3 fruit fly cellular contexts compared by ENCODE assay signal in the genomic region with DNA sequence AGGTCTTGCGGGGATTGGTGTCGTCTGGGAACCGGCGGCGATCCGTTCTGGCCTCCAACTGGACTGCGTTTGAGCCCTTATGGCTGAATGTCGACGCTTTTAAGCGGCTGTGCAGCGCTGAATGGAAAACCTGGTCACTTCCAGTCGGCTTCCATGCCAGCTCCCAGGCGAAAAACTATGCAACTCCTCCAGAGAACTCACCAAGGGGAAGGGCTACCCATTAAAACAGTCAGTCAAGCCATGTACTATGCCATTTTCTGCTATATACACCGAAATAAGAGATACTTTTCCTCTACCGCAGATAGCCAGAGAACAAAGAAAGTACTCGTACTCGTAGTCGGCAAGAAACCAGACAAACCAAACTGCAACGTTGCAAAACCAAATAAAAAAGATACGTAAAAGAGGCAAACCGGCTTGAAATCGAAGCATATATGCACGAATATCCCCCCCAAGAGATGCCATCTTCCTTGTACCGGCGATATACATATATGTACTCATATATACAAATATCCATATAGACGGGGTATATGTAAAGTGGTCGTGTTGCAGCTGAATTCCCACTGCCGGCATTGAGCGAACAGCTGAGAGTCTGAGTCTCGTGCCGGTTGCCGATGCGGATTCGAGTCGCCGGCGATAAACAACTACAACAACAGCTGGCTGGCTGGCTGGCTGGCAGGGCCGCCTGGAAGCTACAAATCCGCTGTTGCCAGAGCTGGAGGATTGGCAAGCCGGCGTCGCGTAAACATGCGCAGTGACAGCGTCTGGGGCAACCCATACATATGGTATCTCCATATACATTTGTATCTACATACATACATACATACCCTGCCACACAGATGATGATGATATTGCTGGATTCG.
TF ChIP-seq lines count a peak whose summit lies in the region.

Hsp67Ba (minus strand) TSS at position 51 of the 860 bp plus-strand sequence.

TF ChIP-seq in whole organism, embryonic, 481 proteins besides CTCF, POLR2A, EP300 and RAD21 (continued from another document):
- TF ChIP-seq Bteb2 (GFP tag; optimal IDR thresholded peaks at IDR 0.05; lab: Kevin White, UChicago) (no peak), corto (GFP tag; optimal IDR thresholded peaks at IDR 0.05; lab: Kevin White, UChicago) (peak; percentile 47)

TF ChIP-seq in whole organism, prepupa, 60 proteins besides CTCF, POLR2A, EP300 and RAD21 (continued from another document):
- TF ChIP-seq CG15336 (GFP tag; IDR thresholded peaks at IDR 0.05; lab: Robert Waterston, UW) (0 out of 2 replicates have a peak, but pooled peaks have one; percentile 7), CG6276 (GFP tag; optimal IDR thresholded peaks at IDR 0.05; lab: Kevin White, UChicago) (no peak), cyc (GFP tag; optimal IDR thresholded peaks at IDR 0.05; lab: Kevin White, UChicago) (no peak), Sox15 (GFP tag; optimal IDR thresholded peaks at IDR 0.05; lab: Kevin White, UChicago) (no peak), CG11294 (GFP tag; IDR thresholded peaks at IDR 0.05; lab: Robert Waterston, UW) (no peak), CG11762 (GFP tag; optimal IDR thresholded peaks at IDR 0.05; lab: Kevin White, UChicago; ENCODE audit: insufficient read depth) (no peak), spab (GFP tag; optimal IDR thresholded peaks at IDR 0.05; lab: Kevin White, UChicago) (no peak), fkh (GFP tag; optimal IDR thresholded peaks at IDR 0.05; lab: Kevin White, UChicago) (no peak), eg (GFP tag; IDR thresholded peaks at IDR 0.05; lab: Robert Waterston, UW) (0 out of 3 replicates have a peak, but pooled peaks have one; percentile 25), Hr39 (GFP tag; optimal IDR thresholded peaks at IDR 0.05; lab: Kevin White, UChicago) (no peak), ss (GFP tag; optimal IDR thresholded peaks at IDR 0.05; lab: Kevin White, UChicago) (peak; percentile 5 to 47), CG8632 (GFP tag; optimal IDR thresholded peaks at IDR 0.05; lab: Kevin White, UChicago) (no peak), CG8119 (GFP tag; IDR thresholded peaks at IDR 0.05; lab: Robert Waterston, UW) (0 out of 3 replicates have a peak, but pooled peaks have one; percentile 18), Eip78C (GFP tag; lab: Kevin White, UChicago) (peak; percentile 76), topi (GFP tag; optimal IDR thresholded peaks at IDR 0.05; lab: Kevin White, UChicago) (no peak), salr (GFP tag; optimal IDR thresholded peaks at IDR 0.05; lab: Kevin White, UChicago) (no peak), fd85E (GFP tag; optimal IDR thresholded peaks at IDR 0.05; lab: Kevin White, UChicago) (no peak), CG34406 (GFP tag; optimal IDR thresholded peaks at IDR 0.05; lab: Kevin White, UChicago) (no peak), Sox102F (GFP tag; optimal IDR thresholded peaks at IDR 0.05; lab: Kevin White, UChicago) (no peak), CG3919 (GFP tag; optimal IDR thresholded peaks at IDR 0.05; lab: Kevin White, UChicago) (no peak), Ets96B (tag; optimal IDR thresholded peaks at IDR 0.05; lab: Kevin White, UChicago) (no peak), dsx (GFP tag; optimal IDR thresholded peaks at IDR 0.05; lab: Kevin White, UChicago; ENCODE audit: poor library complexity, severe bottlenecking) (no peak)

TF ChIP-seq in whole organism, wandering third instar larva, 38 proteins besides CTCF, POLR2A, EP300 and RAD21 (continued from another document):
- TF ChIP-seq Dfd (GFP tag; optimal IDR thresholded peaks at IDR 0.05; lab: Kevin White, UChicago) = no peak
- no peak for TF ChIP-seq Hnf4 (GFP tag; optimal IDR thresholded peaks at IDR 0.05; lab: Kevin White, UChicago)
- TF ChIP-seq fru (GFP tag; optimal IDR thresholded peaks at IDR 0.05; lab: Kevin White, UChicago) = peak; percentile 22
- TF ChIP-seq h (GFP tag; optimal IDR thresholded peaks at IDR 0.05; lab: Kevin White, UChicago) = no peak
- TF ChIP-seq woc (GFP tag; optimal IDR thresholded peaks at IDR 0.05; lab: Kevin White, UChicago) = peak; percentile 11
- no peak for TF ChIP-seq rgr (GFP tag; optimal IDR thresholded peaks at IDR 0.05; lab: Kevin White, UChicago)
- TF ChIP-seq psq (GFP tag; optimal IDR thresholded peaks at IDR 0.05; lab: Kevin White, UChicago) = peak; percentile 49
- TF ChIP-seq sage (GFP tag; optimal IDR thresholded peaks at IDR 0.05; lab: Kevin White, UChicago) = no peak
